Worm (Caenorhabditis elegans): ENCODE measurements around the gene rps-18.
"Not testable (repeated sequence)": the region's sequence is repeated elsewhere in the genome, so short reads cannot be mapped to it uniquely, and the experiment has no call there.

rps-18 gene

ce11 chrIV:14836885-14837284 lies 11.4 kb downstream of the rps-18 start, which contains the start of gene Y57G11C.22:
Gene Y57G11C.22 (plus strand): TSS chrIV:14837211.
- TF ChIP-seq hnd-1 (tag; optimal IDR thresholded peaks at IDR 0.05) (no peak), pes-1 (GFP tag; IDR thresholded peaks at IDR 0.05) (no peak), hmbx-1 (tag; optimal IDR thresholded peaks at IDR 0.05) (no peak), ets-7 (tag; optimal IDR thresholded peaks at IDR 0.05) (no peak), sea-1 (GFP tag; conservative IDR thresholded peaks at IDR 0.05) (no peak), scrt-1 (GFP tag; IDR thresholded peaks at IDR 0.05) (no peak), F13C5.2 (tag; optimal IDR thresholded peaks at IDR 0.05) (no peak), flt-1 (GFP tag; IDR thresholded peaks at IDR 0.05) (no peak), hmg-4 (GFP tag; optimal IDR thresholded peaks at IDR 0.05) (no peak), tbx-37 (GFP tag; conservative IDR thresholded peaks at IDR 0.05) (no peak), aly-1 (tag; optimal IDR thresholded peaks at IDR 0.05) (no peak), tra-4 (tag; optimal IDR thresholded peaks at IDR 0.05) (no peak), ceh-13 (GFP tag; optimal IDR thresholded peaks at IDR 0.05) (no peak)

DNA sequence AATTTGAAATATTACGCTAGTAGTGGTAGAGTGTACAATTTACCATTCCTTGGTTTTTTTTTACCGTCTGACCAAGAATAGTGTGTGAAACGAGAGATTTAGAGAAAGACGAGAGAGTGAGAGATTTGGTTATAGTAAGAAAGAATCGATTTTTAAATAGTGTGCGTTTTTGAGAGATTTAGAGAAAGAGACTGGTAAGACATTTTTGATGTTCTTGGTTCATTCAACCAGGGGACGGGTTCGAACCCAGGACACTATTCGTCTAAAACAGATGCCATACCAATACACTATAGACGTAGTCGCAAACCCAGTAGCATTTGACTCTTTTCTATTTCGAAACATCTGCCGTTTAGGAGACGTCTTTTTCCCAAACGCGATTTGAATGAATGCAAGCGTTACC lies 12.6 kb downstream of the rps-18 start:
- peak; percentile 64 for TF ChIP-seq hnd-1 (tag; optimal IDR thresholded peaks at IDR 0.05)
- no peak; the same call in 1 of the 2 replicates for TF ChIP-seq sea-1 (GFP tag; conservative IDR thresholded peaks at IDR 0.05)
- TF ChIP-seq flt-1 (GFP tag; IDR thresholded peaks at IDR 0.05) = peak; percentile 80
- peak; percentile 86 for TF ChIP-seq pes-1 (GFP tag; IDR thresholded peaks at IDR 0.05)
- TF ChIP-seq ets-7 (tag; optimal IDR thresholded peaks at IDR 0.05) = peak; percentile 42
- TF ChIP-seq B0310.2 (tag; optimal IDR thresholded peaks at IDR 0.05) = peak; percentile 30
- no peak; the same call in 1 of the 2 replicates for TF ChIP-seq scrt-1 (GFP tag; IDR thresholded peaks at IDR 0.05)
- TF ChIP-seq ceh-36 (tag; optimal IDR thresholded peaks at IDR 0.05) = peak; percentile 62
- TF ChIP-seq tbx-11 (GFP tag; IDR thresholded peaks at IDR 0.05) = peak; percentile 88
- peak; percentile 56 for TF ChIP-seq ceh-13 (GFP tag; optimal IDR thresholded peaks at IDR 0.05)
- peak; percentile 73 for TF ChIP-seq tbx-37 (GFP tag; conservative IDR thresholded peaks at IDR 0.05)
- no peak for TF ChIP-seq ama-1 (optimal IDR thresholded peaks at IDR 0.05)
- no peak for TF ChIP-seq hmg-4 (GFP tag; optimal IDR thresholded peaks at IDR 0.05)
- TF ChIP-seq hmbx-1 (tag; optimal IDR thresholded peaks at IDR 0.05) = peak; percentile 25
- peak; percentile 69 for TF ChIP-seq aly-1 (tag; optimal IDR thresholded peaks at IDR 0.05)
- peak; percentile 23 for TF ChIP-seq tra-4 (tag; optimal IDR thresholded peaks at IDR 0.05)
- peak; percentile 71 for TF ChIP-seq F13C5.2 (tag; optimal IDR thresholded peaks at IDR 0.05)

- not testable (repeated sequence) for TF ChIP-seq ama-1 (optimal IDR thresholded peaks at IDR 0.05); hmbx-1 (tag; optimal IDR thresholded peaks at IDR 0.05); hnd-1 (tag; optimal IDR thresholded peaks at IDR 0.05)
These were observed 17.6 kb downstream of the rps-18 start, which contains the start of gene Y57G11C.20 for ce11 chrIV:14843062-14843461. Gene Y57G11C.20 (plus strand): TSS chrIV:14843362.

DNA sequence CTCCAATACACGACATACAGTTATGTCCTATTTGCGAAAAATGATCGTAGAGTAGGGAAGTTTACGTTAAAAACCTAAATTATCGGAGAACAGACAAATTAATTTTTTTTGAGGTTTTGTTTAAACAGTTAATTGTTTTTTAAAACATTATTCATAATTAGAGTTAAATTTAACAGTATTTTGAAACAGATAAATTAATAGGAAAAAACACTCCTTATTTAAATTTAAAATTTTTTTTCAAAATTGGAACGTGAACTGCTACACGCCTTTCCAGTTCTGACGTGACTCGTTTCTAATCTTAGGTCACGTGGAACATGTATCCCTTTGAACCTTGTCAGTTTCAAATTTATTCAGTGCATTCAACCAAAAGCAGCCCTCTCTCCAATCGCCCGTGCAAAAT lies 28.2 kb downstream of the rps-18 start, which contains the start of gene Y57G11C.52:
Y57G11C.52 (plus strand) TSS at position 301 of the 400 bp plus-strand sequence.
- TF ChIP-seq ama-1 (optimal IDR thresholded peaks at IDR 0.05) (no peak), ceh-13 (GFP tag; optimal IDR thresholded peaks at IDR 0.05) (no peak), hmg-4 (GFP tag; optimal IDR thresholded peaks at IDR 0.05) (no peak), B0310.2 (tag; optimal IDR thresholded peaks at IDR 0.05) (no peak), tra-4 (tag; optimal IDR thresholded peaks at IDR 0.05) (no peak)

- no peak for TF ChIP-seq aly-1 (tag; optimal IDR thresholded peaks at IDR 0.05)
- no peak for TF ChIP-seq hmg-4 (GFP tag; optimal IDR thresholded peaks at IDR 0.05)
- TF ChIP-seq sea-1 (GFP tag; conservative IDR thresholded peaks at IDR 0.05) = no peak
- TF ChIP-seq tra-4 (tag; optimal IDR thresholded peaks at IDR 0.05) = no peak
- TF ChIP-seq hnd-1 (tag; optimal IDR thresholded peaks at IDR 0.05) = no peak
- TF ChIP-seq pes-1 (GFP tag; IDR thresholded peaks at IDR 0.05) = no peak
- TF ChIP-seq ceh-36 (tag; optimal IDR thresholded peaks at IDR 0.05) = no peak
- TF ChIP-seq ama-1 (optimal IDR thresholded peaks at IDR 0.05) = no peak
- TF ChIP-seq B0310.2 (tag; optimal IDR thresholded peaks at IDR 0.05) = no peak
- TF ChIP-seq F13C5.2 (tag; optimal IDR thresholded peaks at IDR 0.05) = no peak
- no peak for TF ChIP-seq scrt-1 (GFP tag; IDR thresholded peaks at IDR 0.05)
These were observed 36.2 kb downstream of the rps-18 start, which contains the start of gene Y57G11C.23 for ce11 chrIV:14861691-14862090. Gene Y57G11C.23 (minus strand): TSS chrIV:14861791.

DNA sequence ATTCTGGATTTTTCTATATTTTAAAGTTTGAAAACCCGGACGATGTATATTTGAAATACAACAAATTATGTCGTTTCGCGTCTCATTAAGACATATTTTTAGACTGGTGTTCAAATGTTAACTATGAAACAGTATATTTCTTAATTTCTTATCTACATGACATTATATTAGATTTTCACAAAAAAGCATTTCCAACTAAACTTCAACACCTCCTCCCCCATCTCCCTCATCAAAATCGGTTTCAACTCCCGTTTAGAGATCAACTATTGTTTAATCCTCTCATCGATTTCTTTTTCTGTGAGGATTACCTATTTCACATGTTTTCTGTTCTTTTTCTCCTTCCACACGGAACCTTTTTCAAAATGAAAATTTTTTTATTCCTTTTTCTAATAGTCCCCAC lies 36.7 kb downstream of the rps-18 start, which contains the start of gene Y57G11C.38:
Y57G11C.38 (plus strand) TSS at position 301 of the 400 bp plus-strand sequence.
- TF ChIP-seq hnd-1 (tag; optimal IDR thresholded peaks at IDR 0.05) (no peak), aly-1 (tag; optimal IDR thresholded peaks at IDR 0.05) (no peak), flt-1 (GFP tag; IDR thresholded peaks at IDR 0.05) (no peak), sea-1 (GFP tag; conservative IDR thresholded peaks at IDR 0.05) (no peak), tra-4 (tag; optimal IDR thresholded peaks at IDR 0.05) (no peak), ama-1 (optimal IDR thresholded peaks at IDR 0.05) (no peak), hmbx-1 (tag; optimal IDR thresholded peaks at IDR 0.05) (no peak), ceh-36 (tag; optimal IDR thresholded peaks at IDR 0.05) (no peak), tbx-37 (GFP tag; conservative IDR thresholded peaks at IDR 0.05) (no peak), hmg-4 (GFP tag; optimal IDR thresholded peaks at IDR 0.05) (no peak), B0310.2 (tag; optimal IDR thresholded peaks at IDR 0.05) (no peak), ceh-13 (GFP tag; optimal IDR thresholded peaks at IDR 0.05) (no peak), ets-7 (tag; optimal IDR thresholded peaks at IDR 0.05) (no peak), pes-1 (GFP tag; IDR thresholded peaks at IDR 0.05) (no peak), tbx-11 (GFP tag; IDR thresholded peaks at IDR 0.05) (no peak), scrt-1 (GFP tag; IDR thresholded peaks at IDR 0.05) (no peak), F13C5.2 (tag; optimal IDR thresholded peaks at IDR 0.05) (no peak)

ce11 chrIV:14863772-14864171 lies 38.3 kb downstream of the rps-18 start:
- TF ChIP-seq ceh-13 (GFP tag; optimal IDR thresholded peaks at IDR 0.05) (no peak), ceh-36 (tag; optimal IDR thresholded peaks at IDR 0.05) (no peak), ets-7 (tag; optimal IDR thresholded peaks at IDR 0.05) (no peak), hmg-4 (GFP tag; optimal IDR thresholded peaks at IDR 0.05) (no peak), scrt-1 (GFP tag; IDR thresholded peaks at IDR 0.05) (no peak), F13C5.2 (tag; optimal IDR thresholded peaks at IDR 0.05) (no peak), sea-1 (GFP tag; conservative IDR thresholded peaks at IDR 0.05) (no peak), B0310.2 (tag; optimal IDR thresholded peaks at IDR 0.05) (no peak), aly-1 (tag; optimal IDR thresholded peaks at IDR 0.05) (no peak), tbx-37 (GFP tag; conservative IDR thresholded peaks at IDR 0.05) (no peak), flt-1 (GFP tag; IDR thresholded peaks at IDR 0.05) (no peak), tra-4 (tag; optimal IDR thresholded peaks at IDR 0.05) (no peak), hnd-1 (tag; optimal IDR thresholded peaks at IDR 0.05) (no peak), tbx-11 (GFP tag; IDR thresholded peaks at IDR 0.05) (no peak), hmbx-1 (tag; optimal IDR thresholded peaks at IDR 0.05) (no peak), pes-1 (GFP tag; IDR thresholded peaks at IDR 0.05) (no peak), ama-1 (optimal IDR thresholded peaks at IDR 0.05) (no peak)

Measured in whole organism, early embryonic.